Worm (Caenorhabditis elegans): ENCODE data around the gene K12H6.10.

DNA sequence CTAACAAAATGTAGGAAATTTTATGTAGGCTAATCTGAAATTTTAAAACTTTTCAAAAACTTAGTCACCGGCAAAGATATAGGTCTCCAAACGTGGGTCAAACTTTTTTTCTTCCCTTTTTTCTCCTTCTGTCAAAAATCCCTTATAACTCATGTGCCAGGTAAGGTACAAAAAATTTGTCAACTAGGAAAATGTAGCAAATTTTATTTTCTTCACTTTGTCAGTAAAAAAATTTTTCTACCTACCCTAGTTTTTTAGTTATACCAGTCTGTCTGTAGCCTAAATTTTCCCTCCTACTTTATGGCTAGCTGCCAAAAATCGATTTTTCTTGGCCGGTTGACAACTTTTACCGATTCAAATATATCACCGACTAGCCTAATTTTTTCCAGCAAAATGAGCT, 6.0 kb upstream of the K12H6.10 start, which contains the start of gene set-13:
- no peak for TF ChIP-seq ztf-11 (tag; optimal IDR thresholded peaks at IDR 0.05)
- TF ChIP-seq ces-1 (GFP tag; optimal IDR thresholded peaks at IDR 0.05), result no peak
- no peak for TF ChIP-seq lin-13 (tag; optimal IDR thresholded peaks at IDR 0.05)
- no peak for TF ChIP-seq nhr-12 (tag; optimal IDR thresholded peaks at IDR 0.05)
- no peak for TF ChIP-seq blmp-1 (tag; optimal IDR thresholded peaks at IDR 0.05)
- TF ChIP-seq ceh-43 (GFP tag; optimal IDR thresholded peaks at IDR 0.05), result no peak
- no peak for TF ChIP-seq lsy-2 (tag; optimal IDR thresholded peaks at IDR 0.05)
- no peak for TF ChIP-seq snpc-4 (tag; optimal IDR thresholded peaks at IDR 0.05)
- no peak for TF ChIP-seq mab-5 (tag; optimal IDR thresholded peaks at IDR 0.05)

All from whole organism, mixed stage, embryonic.